Worm (Caenorhabditis elegans) whole organism, mixed stage, embryonic: Measurements from ENCODE around the gene C10C6.3.

ENCODE experiments used
- M03D4.4 ChIP-seq: sonication (generic microtip); optimal IDR thresholded peaks from 2 replicates; lab custom pipeline; 2017; ENCODE audit warnings: mild to moderate bottlenecking, missing genetic modification characterization, missing compliant biosample characterization
- bed-3 ChIP-seq: fragments of 200-800 bp; sonication (Bioruptor generic); optimal IDR thresholded peaks from 3 replicates; lab custom pipeline; 2018; ENCODE audit warnings: mild to moderate bottlenecking, missing genetic modification characterization, moderate library complexity, missing compliant biosample characterization
- blmp-1 ChIP-seq: fragments of 150-350 bp; optimal IDR thresholded peaks from 2 replicates; lab custom pipeline; 2014; ENCODE audit warnings: missing biosample characterization, missing genetic modification characterization
- ceh-39 ChIP-seq: fragments of 150-350 bp; optimal IDR thresholded peaks from 2 replicates; lab custom pipeline; 2014; ENCODE audit warnings: missing biosample characterization, missing genetic modification characterization
- ceh-43 ChIP-seq: fragments of 200-800 bp; sonication (Bioruptor generic); optimal IDR thresholded peaks from 2 replicates; lab custom pipeline; 2018; ENCODE audit warnings: mild to moderate bottlenecking, missing genetic modification characterization, moderate library complexity, missing compliant biosample characterization
- ceh-83 ChIP-seq: fragments of 200-800 bp; sonication (Bioruptor generic); optimal IDR thresholded peaks from 2 replicates; lab custom pipeline; 2018; ENCODE audit warnings: mild to moderate bottlenecking, missing genetic modification characterization, missing compliant biosample characterization
- ces-1 ChIP-seq: fragments of 150-350 bp; optimal IDR thresholded peaks from 2 replicates; lab custom pipeline; 2014; ENCODE audit warnings: missing biosample characterization, missing genetic modification reagents, missing genetic modification characterization
- cnd-1 ChIP-seq: fragments of 200-800 bp; sonication (Bioruptor generic); optimal IDR thresholded peaks from 2 replicates; lab custom pipeline; 2018; ENCODE audit warnings: mild to moderate bottlenecking, missing genetic modification characterization, missing compliant biosample characterization
- drap-1 ChIP-seq: fragments of 200-800 bp; sonication (Bioruptor generic); optimal IDR thresholded peaks from 3 replicates; lab custom pipeline; 2018; ENCODE audit warnings: mild to moderate bottlenecking, missing genetic modification characterization, missing compliant biosample characterization
- elt-1 ChIP-seq: sonication (generic microtip); optimal IDR thresholded peaks from 2 replicates; lab custom pipeline; 2017; ENCODE audit warnings: missing genetic modification characterization, mild to moderate bottlenecking, missing compliant biosample characterization, antibody characterized with exemption, moderate library complexity, borderline replicate concordance; ENCODE audit not compliant: insufficient read depth
- elt-3 ChIP-seq: fragments of 150-350 bp; optimal IDR thresholded peaks from 2 replicates; lab custom pipeline; 2014; ENCODE audit warnings: missing biosample characterization, missing genetic modification characterization
- flh-1 ChIP-seq: fragments of 200-800 bp; sonication (Bioruptor generic); optimal IDR thresholded peaks from 2 replicates; lab custom pipeline; 2018; ENCODE audit warnings: mild to moderate bottlenecking, missing genetic modification characterization, moderate library complexity, missing compliant biosample characterization
- ham-2 ChIP-seq: fragments of 200-800 bp; sonication (Bioruptor generic); optimal IDR thresholded peaks from 2 replicates; lab custom pipeline; 2018; ENCODE audit warnings: mild to moderate bottlenecking, missing genetic modification characterization, missing compliant biosample characterization
- hlh-1 ChIP-seq: fragments of 150-350 bp; optimal IDR thresholded peaks from 2 replicates; lab custom pipeline; 2014; ENCODE audit warnings: missing biosample characterization, missing genetic modification reagents, missing genetic modification characterization
- lin-13 ChIP-seq: fragments of 150-350 bp; optimal IDR thresholded peaks from 2 replicates; lab custom pipeline; 2014; ENCODE audit warnings: missing biosample characterization, missing genetic modification characterization
- lin-32 ChIP-seq: fragments of 200-800 bp; sonication (Bioruptor generic); optimal IDR thresholded peaks from 2 replicates; lab custom pipeline; 2018; ENCODE audit warnings: mild to moderate bottlenecking, missing genetic modification characterization, missing compliant biosample characterization
- lsy-2 ChIP-seq: fragments of 150-350 bp; optimal IDR thresholded peaks from 2 replicates; lab custom pipeline; 2014; ENCODE audit warnings: missing biosample characterization, missing genetic modification characterization
- mab-5 ChIP-seq: fragments of 150-350 bp; optimal IDR thresholded peaks from 2 replicates; lab custom pipeline; 2014; ENCODE audit warnings: missing biosample characterization, missing genetic modification characterization
- mep-1 ChIP-seq: fragments of 150-350 bp; optimal IDR thresholded peaks from 2 replicates; lab custom pipeline; 2017; ENCODE audit warnings: missing biosample characterization, missing genetic modification reagents, missing genetic modification characterization, inconsistent platforms
- mls-2 ChIP-seq: sonication (generic microtip); optimal IDR thresholded peaks from 2 replicates; lab custom pipeline; 2016; ENCODE audit warnings: mild to moderate bottlenecking, missing genetic modification characterization, moderate library complexity, missing compliant biosample characterization
- nhr-12 ChIP-seq: fragments of 150-350 bp; optimal IDR thresholded peaks from 2 replicates; lab custom pipeline; 2014; ENCODE audit warnings: missing biosample characterization, missing genetic modification characterization
- nhr-2 ChIP-seq: fragments of 150-350 bp; optimal IDR thresholded peaks from 2 replicates; lab custom pipeline; 2014; ENCODE audit warnings: missing biosample characterization, missing genetic modification characterization
- nhr-237 ChIP-seq: fragments of 150-350 bp; optimal IDR thresholded peaks from 2 replicates; lab custom pipeline; 2014; ENCODE audit warnings: missing biosample characterization, missing genetic modification characterization
- nhr-28 ChIP-seq: fragments of 150-350 bp; optimal IDR thresholded peaks from 2 replicates; lab custom pipeline; 2014; ENCODE audit warnings: missing biosample characterization, missing genetic modification characterization
- sem-2 ChIP-seq: fragments of 200-800 bp; sonication (Bioruptor generic); optimal IDR thresholded peaks from 2 replicates; lab custom pipeline; 2018; ENCODE audit warnings: mild to moderate bottlenecking, missing genetic modification characterization, missing compliant biosample characterization
- sptf-1 ChIP-seq: sonication (generic microtip); optimal IDR thresholded peaks from 2 replicates; lab custom pipeline; 2017; ENCODE audit warnings: mild to moderate bottlenecking, missing genetic modification characterization, moderate library complexity, missing compliant biosample characterization
- tbx-8 ChIP-seq: fragments of 200-800 bp; sonication (Bioruptor generic); optimal IDR thresholded peaks from 2 replicates; lab custom pipeline; 2018; ENCODE audit warnings: mild to moderate bottlenecking, missing genetic modification characterization, moderate library complexity, missing compliant biosample characterization
- unc-120 ChIP-seq: sonication (generic microtip); optimal IDR thresholded peaks from 2 replicates; lab custom pipeline; 2017; ENCODE audit warnings: missing genetic modification characterization, missing compliant biosample characterization; ENCODE audit not compliant: poor library complexity, severe bottlenecking
- unc-39 ChIP-seq: fragments of 150-350 bp; optimal IDR thresholded peaks from 2 replicates; lab custom pipeline; 2014; ENCODE audit warnings: missing biosample characterization, missing genetic modification characterization
- zip-8 ChIP-seq: fragments of 150-350 bp; optimal IDR thresholded peaks from 2 replicates; lab custom pipeline; 2014; ENCODE audit warnings: missing biosample characterization, missing genetic modification characterization
- ztf-11 ChIP-seq: fragments of 150-350 bp; optimal IDR thresholded peaks from 2 replicates; lab custom pipeline; 2014; ENCODE audit warnings: missing biosample characterization, missing genetic modification characterization

C10C6.3 gene

DNA sequence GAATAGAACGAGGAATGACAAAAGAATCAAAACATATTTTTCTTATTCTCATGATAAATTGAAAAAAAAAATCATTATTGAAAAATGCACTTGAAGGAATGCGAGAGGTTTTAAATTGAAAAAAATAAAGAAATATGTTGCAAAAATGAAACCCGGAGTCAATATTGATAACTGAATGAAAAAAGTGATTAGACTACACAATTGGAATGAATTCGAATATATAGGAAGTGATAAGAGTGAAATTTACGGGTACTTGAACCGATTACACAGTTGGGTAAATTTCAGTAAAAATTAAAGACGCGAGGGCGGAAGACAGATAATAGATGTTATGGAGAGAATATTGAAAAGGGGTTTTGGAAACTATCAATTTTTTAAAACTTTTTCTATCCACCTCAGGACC is 24.1 kb upstream of the C10C6.3 start:
- TF ChIP-seq mls-2 (tag; lab: Kevin White, UChicago) = no peak
- no peak for TF ChIP-seq nhr-12 (tag; lab: Kevin White, UChicago)
- TF ChIP-seq bed-3 (GFP tag; lab: Kevin White, UChicago) = no peak
- no peak for TF ChIP-seq lin-13
- no peak for TF ChIP-seq elt-3 (tag; lab: Kevin White, UChicago)
- no peak for TF ChIP-seq nhr-28 (tag; lab: Kevin White, UChicago)
- TF ChIP-seq lsy-2 (tag; lab: Kevin White, UChicago) = no peak
- no peak for TF ChIP-seq ceh-43 (GFP tag; lab: Kevin White, UChicago)
- no peak for TF ChIP-seq ceh-83 (GFP tag; lab: Kevin White, UChicago)
- no peak for TF ChIP-seq nhr-2 (tag; lab: Kevin White, UChicago)
- TF ChIP-seq cnd-1 (tag; lab: Kevin White, UChicago) = no peak
- no peak for TF ChIP-seq ztf-11 (tag; lab: Kevin White, UChicago)
- no peak for TF ChIP-seq sem-2
- TF ChIP-seq mab-5 (tag; lab: Kevin White, UChicago) = no peak

DNA sequence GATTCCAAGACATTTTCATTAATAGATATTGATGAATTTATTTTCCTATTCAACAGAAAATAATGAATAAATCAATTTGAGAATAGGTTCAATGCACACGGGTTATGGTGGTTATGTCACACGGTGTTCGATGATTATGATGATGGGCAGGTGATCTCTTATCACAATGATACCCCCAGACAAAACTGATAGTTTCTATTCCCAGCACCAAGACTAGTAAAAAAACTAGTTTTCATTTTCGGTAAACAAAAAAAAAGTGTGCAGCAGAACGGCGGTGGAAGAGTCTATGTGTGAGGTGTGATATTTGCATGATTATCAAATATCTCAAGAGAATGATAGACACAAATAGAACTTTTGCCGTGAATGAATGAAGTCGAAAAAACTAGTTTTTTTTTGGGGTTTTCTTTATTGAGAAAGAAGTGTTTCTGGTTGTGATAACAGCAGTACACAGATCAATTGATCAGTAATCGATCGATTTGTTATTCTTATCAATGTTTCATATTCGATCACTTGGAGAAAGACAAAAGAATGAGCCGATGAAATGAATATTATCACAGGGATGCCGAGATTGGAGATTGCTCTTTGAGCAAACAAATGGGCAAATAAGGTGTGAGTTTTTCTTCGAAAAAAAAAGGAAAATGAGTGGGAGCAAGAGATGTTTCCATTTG is 23.0 kb upstream of the C10C6.3 start:
- TF ChIP-seq flh-1 (GFP tag; lab: Kevin White, UChicago) (no peak), ceh-83 (GFP tag; lab: Kevin White, UChicago) (no peak), bed-3 (GFP tag; lab: Kevin White, UChicago) (no peak), elt-3 (tag; lab: Kevin White, UChicago) (no peak), nhr-237 (tag; lab: Kevin White, UChicago) (no peak), unc-120 (tag; lab: Kevin White, UChicago) (no peak), zip-8 (no peak), mab-5 (tag; lab: Kevin White, UChicago) (no peak), ham-2 (GFP tag; lab: Kevin White, UChicago) (no peak), sptf-1 (no peak), ztf-11 (tag; lab: Kevin White, UChicago) (no peak), ceh-39 (no peak), nhr-2 (tag; lab: Kevin White, UChicago) (no peak), ceh-43 (GFP tag; lab: Kevin White, UChicago) (no peak)

- TF ChIP-seq elt-1 (tag; lab: Kevin White, UChicago) = no peak
These were observed 21.8 kb upstream of the C10C6.3 start for ce11 chrIV:11486859-11487258.

DNA sequence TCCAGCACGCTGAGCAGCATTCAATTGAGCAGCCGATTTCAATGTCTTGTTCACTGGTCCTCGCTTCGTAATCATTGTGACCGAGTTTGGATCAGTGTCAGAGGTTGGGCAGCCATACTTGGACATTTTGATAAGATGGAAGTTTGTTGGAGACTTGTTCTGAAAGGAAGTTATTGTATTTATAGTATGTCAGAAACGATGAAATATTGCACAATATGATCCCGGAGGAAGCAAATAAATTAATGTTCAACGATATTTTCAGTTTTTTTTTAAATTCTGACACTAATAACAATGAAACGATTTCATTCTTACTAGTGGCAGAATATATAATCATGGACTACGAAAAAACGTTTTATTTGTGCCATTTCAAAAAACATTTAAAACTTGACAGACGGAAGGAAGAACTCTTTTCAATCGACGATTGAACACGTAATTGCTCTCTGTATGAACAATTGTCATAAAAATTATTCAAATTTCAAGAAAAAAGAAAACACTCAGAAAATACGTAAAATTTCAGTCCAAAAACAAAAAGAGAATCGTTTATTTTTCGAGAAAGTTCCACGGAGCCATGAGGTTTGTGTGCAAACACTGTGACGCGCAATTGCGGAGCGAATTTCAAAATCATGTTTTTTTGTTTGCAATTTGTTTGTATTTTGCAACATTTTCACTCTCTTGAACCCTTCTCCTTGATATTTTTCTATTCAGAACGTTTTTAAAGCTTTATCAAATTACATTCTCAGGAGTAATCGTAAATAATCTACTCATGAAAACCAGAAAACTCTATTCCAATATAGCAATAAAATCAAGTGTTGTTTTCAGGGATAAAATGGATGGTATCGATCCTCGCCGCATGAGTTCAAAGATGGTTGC is 15.2 kb upstream of the C10C6.3 start, which contains the start of the genes mbf-1 and nse-4:
Gene mbf-1, minus strand, starts transcription at position 343 of the 870 bp plus-strand sequence.
Gene nse-4, plus strand, starts transcription at position 820 of the 870 bp plus-strand sequence.
- TF ChIP-seq ceh-39 = no peak
- TF ChIP-seq hlh-1 = no peak
- no peak for TF ChIP-seq lin-32 (GFP tag; lab: Kevin White, UChicago)
- peak; percentile 72 for TF ChIP-seq mab-5 (tag; lab: Kevin White, UChicago)
- no peak for TF ChIP-seq unc-39 (tag; lab: Kevin White, UChicago)
- no peak for TF ChIP-seq elt-3 (tag; lab: Kevin White, UChicago)
- no peak for TF ChIP-seq ztf-11 (tag; lab: Kevin White, UChicago)
- no peak for TF ChIP-seq zip-8
- TF ChIP-seq ceh-83 (GFP tag; lab: Kevin White, UChicago) = no peak
- TF ChIP-seq cnd-1 (tag; lab: Kevin White, UChicago) = no peak
- TF ChIP-seq nhr-2 (tag; lab: Kevin White, UChicago) = no peak
- no peak for TF ChIP-seq bed-3 (GFP tag; lab: Kevin White, UChicago)
- no peak for TF ChIP-seq M03D4.4 (tag; lab: Kevin White, UChicago)
- TF ChIP-seq ces-1 (GFP tag; lab: Kevin White, UChicago) = peak; percentile 49
- TF ChIP-seq nhr-237 (tag; lab: Kevin White, UChicago) = peak; percentile 34
- no peak for TF ChIP-seq nhr-12 (tag; lab: Kevin White, UChicago)
- TF ChIP-seq tbx-8 (GFP tag; lab: Kevin White, UChicago) = no peak
- no peak for TF ChIP-seq drap-1 (GFP tag; lab: Kevin White, UChicago)
- TF ChIP-seq mls-2 (tag; lab: Kevin White, UChicago) = peak; percentile 11
- TF ChIP-seq lsy-2 (tag; lab: Kevin White, UChicago) = peak; percentile 55
- no peak for TF ChIP-seq ceh-43 (GFP tag; lab: Kevin White, UChicago)
- peak; percentile 75 for TF ChIP-seq mep-1 (tag; lab: Kevin White, UChicago)
- no peak for TF ChIP-seq sem-2
- TF ChIP-seq nhr-28 (tag; lab: Kevin White, UChicago) = no peak
- TF ChIP-seq lin-13 = peak; percentile 45
- TF ChIP-seq sptf-1 = no peak
- no peak for TF ChIP-seq blmp-1 (tag; lab: Kevin White, UChicago)
- TF ChIP-seq elt-1 (tag; lab: Kevin White, UChicago) = no peak
